Worm (Caenorhabditis elegans): Measurements from ENCODE around the gene Y73B6BL.23.
A peak's percentile ranks its signal among the peaks of the same experiment; 100 is the strongest.

ce11 chrIV:6376473-6377115 is 42.3 kb downstream of the Y73B6BL.23 start, which contains the start of the genes hrpf-2 and bli-6:
- TF ChIP-seq F13H6.1 (tag; optimal IDR thresholded peaks at IDR 0.05) (peak; percentile 41), mab-5 (tag; optimal IDR thresholded peaks at IDR 0.05) (peak; percentile 50), nhr-12 (tag; optimal IDR thresholded peaks at IDR 0.05) (no peak), lin-13 (GFP tag; optimal IDR thresholded peaks at IDR 0.05) (no peak), nhr-11 (tag; optimal IDR thresholded peaks at IDR 0.05) (no peak), ama-1 (optimal IDR thresholded peaks at IDR 0.05) (no peak), unc-62 (GFP tag; optimal IDR thresholded peaks at IDR 0.05) (no peak), peb-1 (tag; optimal IDR thresholded peaks at IDR 0.05) (no peak)

All from whole organism, L2 larva.